Fruit fly (Drosophila melanogaster) whole organism, prepupa: Measurements from ENCODE around the gene spdi.
A peak's percentile ranks its signal among the peaks of the same experiment; 100 is the strongest.

Experiments
- CG10631 ChIP-seq: fragments of 200-800 bp; sonication (Bioruptor generic); optimal IDR thresholded peaks from 2 replicates; lab custom pipeline; 2016; ENCODE audit warnings: missing biosample characterization, missing genetic modification characterization
- CG10669 ChIP-seq: fragments of 200-800 bp; sonication (Bioruptor generic); optimal IDR thresholded peaks from 3 replicates; lab custom pipeline; 2018; ENCODE audit warnings: missing biosample characterization, mild to moderate bottlenecking, missing genetic modification characterization, moderate library complexity
- CG11902 ChIP-seq: fragments of 200-800 bp; sonication (Bioruptor generic); optimal IDR thresholded peaks from 3 replicates; lab custom pipeline; 2016; ENCODE audit warnings: missing biosample characterization, missing genetic modification characterization
- CG15336 ChIP-seq: fragments of 200-800 bp; sonication (Bioruptor generic); IDR thresholded peaks from 2 replicates; pipeline ENCODE4 v1.3.6; 2022; ENCODE audit warnings: missing biosample characterization, missing genetic modification characterization
- CG1621 ChIP-seq: fragments of 200-800 bp; sonication (Bioruptor generic); optimal IDR thresholded peaks from 3 replicates; lab custom pipeline; 2018; ENCODE audit warnings: missing biosample characterization, mild to moderate bottlenecking, missing genetic modification characterization
- CG3032 ChIP-seq: fragments of 200-800 bp; optimal IDR thresholded peaks from 2 replicates; lab custom pipeline; 2019; ENCODE audit warnings: missing biosample characterization, mild to moderate bottlenecking, missing genetic modification characterization, moderate library complexity
- CG31627 ChIP-seq: fragments of 200-800 bp; sonication (Bioruptor generic); optimal IDR thresholded peaks from 3 replicates; lab custom pipeline; 2016; ENCODE audit warnings: missing biosample characterization, missing genetic modification characterization
- CG32006 ChIP-seq: fragments of 200-800 bp; sonication (Bioruptor generic); optimal IDR thresholded peaks from 3 replicates; lab custom pipeline; 2017; ENCODE audit warnings: missing biosample characterization, mild to moderate bottlenecking, missing genetic modification characterization
- CG4318 ChIP-seq: fragments of 200-800 bp; sonication (Bioruptor generic); optimal IDR thresholded peaks from 3 replicates; lab custom pipeline; 2017; ENCODE audit warnings: missing biosample characterization, mild to moderate bottlenecking, missing genetic modification characterization
- CG6163 ChIP-seq: fragments of 200-800 bp; sonication (Bioruptor generic); IDR thresholded peaks from 3 replicates; pipeline ENCODE4 v1.3.6; 2022; ENCODE audit warnings: missing biosample characterization, missing genetic modification characterization
- CG6276 ChIP-seq: fragments of 200-800 bp; sonication (Bioruptor generic); optimal IDR thresholded peaks from 2 replicates; lab custom pipeline; 2017; ENCODE audit warnings: missing biosample characterization, mild to moderate bottlenecking, missing genetic modification characterization
- CG6792 ChIP-seq: fragments of 200-800 bp; sonication (Bioruptor generic); optimal IDR thresholded peaks from 3 replicates; lab custom pipeline; 2016; ENCODE audit warnings: missing biosample characterization, missing genetic modification characterization
- CG6808 ChIP-seq: fragments of 200-800 bp; sonication (Bioruptor generic); optimal IDR thresholded peaks from 3 replicates; lab custom pipeline; 2017; ENCODE audit warnings: missing biosample characterization, missing genetic modification characterization, mild to moderate bottlenecking, moderate library complexity, missing genetic modification reagents
- CG7368 ChIP-seq: fragments of 200-800 bp; sonication (Bioruptor generic); optimal IDR thresholded peaks from 3 replicates; lab custom pipeline; 2016; ENCODE audit warnings: missing biosample characterization, missing genetic modification characterization
- CG8119 ChIP-seq: fragments of 200-800 bp; sonication (Bioruptor generic); IDR thresholded peaks from 3 replicates; pipeline ENCODE4 v1.3.6; 2022; ENCODE audit warnings: missing biosample characterization, missing genetic modification characterization
- CG8632 ChIP-seq: fragments of 200-800 bp; sonication (Bioruptor generic); optimal IDR thresholded peaks from 3 replicates; lab custom pipeline; 2016; ENCODE audit warnings: missing biosample characterization, missing genetic modification characterization
- CG9139 ChIP-seq: fragments of 200-800 bp; sonication (Bioruptor generic); optimal IDR thresholded peaks from 3 replicates; lab custom pipeline; 2017; ENCODE audit warnings: missing biosample characterization, mild to moderate bottlenecking, missing genetic modification characterization
- Eip75B ChIP-seq: fragments of 200-800 bp; sonication (Bioruptor generic); optimal IDR thresholded peaks from 3 replicates; lab custom pipeline; 2016; ENCODE audit warnings: missing biosample characterization, missing genetic modification characterization
- Eip78C ChIP-seq: fragments of 200-800 bp; sonication (Bioruptor generic); peaks from one replicate; lab custom pipeline; 2016; ENCODE audit warnings: missing biosample characterization, missing genetic modification characterization
- Eip93F ChIP-seq: fragments of 200-800 bp; sonication (Bioruptor generic); optimal IDR thresholded peaks from 2 replicates; lab custom pipeline; 2016; ENCODE audit warnings: missing biosample characterization, mild to moderate bottlenecking, missing genetic modification characterization
- Ets96B ChIP-seq: fragments of 200-800 bp; optimal IDR thresholded peaks from 2 replicates; lab custom pipeline; 2019; ENCODE audit warnings: missing biosample characterization, mild to moderate bottlenecking, missing genetic modification characterization, moderate library complexity
- Gug ChIP-seq: fragments of 200-800 bp; sonication (Bioruptor generic); IDR thresholded peaks from 2 replicates; pipeline ENCODE4 v1.3.6; 2022; ENCODE audit warnings: missing biosample characterization, missing genetic modification characterization
- Hr39 ChIP-seq: fragments of 200-800 bp; sonication (Bioruptor generic); optimal IDR thresholded peaks from 2 replicates; lab custom pipeline; 2016; ENCODE audit warnings: missing biosample characterization, missing genetic modification characterization
- Hr4 ChIP-seq: fragments of 200-800 bp; sonication (Bioruptor generic); optimal IDR thresholded peaks from 3 replicates; lab custom pipeline; 2016; ENCODE audit warnings: missing biosample characterization, missing genetic modification characterization
- Met ChIP-seq: fragments of 200-800 bp; sonication (Bioruptor generic); optimal IDR thresholded peaks from 3 replicates; lab custom pipeline; 2016; ENCODE audit warnings: missing biosample characterization, missing genetic modification characterization
- OdsH ChIP-seq: fragments of 200-800 bp; sonication (Bioruptor generic); optimal IDR thresholded peaks from 3 replicates; lab custom pipeline; 2016; ENCODE audit warnings: missing biosample characterization, missing genetic modification characterization
- Smox ChIP-seq: fragments of 200-800 bp; sonication (Bioruptor generic); optimal IDR thresholded peaks from 3 replicates; lab custom pipeline; 2016; ENCODE audit warnings: missing biosample characterization, missing genetic modification characterization
- Sox14 ChIP-seq: fragments of 200-800 bp; sonication (Bioruptor generic); optimal IDR thresholded peaks from 3 replicates; lab custom pipeline; 2016; ENCODE audit warnings: missing biosample characterization, missing genetic modification characterization
- Sox15 ChIP-seq: fragments of 200-800 bp; sonication (Bioruptor generic); optimal IDR thresholded peaks from 3 replicates; lab custom pipeline; 2016; ENCODE audit warnings: missing biosample characterization, missing genetic modification characterization
- achi ChIP-seq: fragments of 200-800 bp; sonication (Bioruptor generic); optimal IDR thresholded peaks from 3 replicates; lab custom pipeline; 2016; ENCODE audit warnings: missing biosample characterization, missing genetic modification characterization
- acj6 ChIP-seq: fragments of 200-800 bp; sonication (Bioruptor generic); optimal IDR thresholded peaks from 3 replicates; lab custom pipeline; 2016; ENCODE audit warnings: missing biosample characterization, missing genetic modification characterization
- dac ChIP-seq: fragments of 200-800 bp; sonication (Bioruptor generic); optimal IDR thresholded peaks from 2 replicates; lab custom pipeline; 2017; ENCODE audit warnings: missing biosample characterization, mild to moderate bottlenecking, missing genetic modification characterization
- eg ChIP-seq: fragments of 200-800 bp; sonication (Bioruptor generic); IDR thresholded peaks from 3 replicates; pipeline ENCODE4 v1.3.6; 2022; ENCODE audit warnings: missing biosample characterization, missing genetic modification characterization
- esn ChIP-seq: fragments of 200-800 bp; sonication (Bioruptor generic); optimal IDR thresholded peaks from 2 replicates; lab custom pipeline; 2016; ENCODE audit warnings: missing biosample characterization, mild to moderate bottlenecking, missing genetic modification characterization, moderate library complexity
- fd59A ChIP-seq: fragments of 200-800 bp; sonication (Bioruptor generic); optimal IDR thresholded peaks from 2 replicates; lab custom pipeline; 2017; ENCODE audit warnings: missing biosample characterization, mild to moderate bottlenecking, missing genetic modification characterization, missing genetic modification reagents
- fd85E ChIP-seq: fragments of 200-800 bp; sonication (Bioruptor generic); optimal IDR thresholded peaks from 3 replicates; lab custom pipeline; 2016; ENCODE audit warnings: missing biosample characterization, missing genetic modification characterization
- lz ChIP-seq: fragments of 200-800 bp; sonication (Bioruptor generic); optimal IDR thresholded peaks from 3 replicates; lab custom pipeline; 2016; ENCODE audit warnings: missing biosample characterization, missing genetic modification characterization
- net ChIP-seq: fragments of 200-800 bp; sonication (Bioruptor generic); optimal IDR thresholded peaks from 3 replicates; lab custom pipeline; 2016; ENCODE audit warnings: missing biosample characterization, missing genetic modification characterization
- salr ChIP-seq, 2 experiments: fragments of 200-800 bp; sonication (Bioruptor generic); optimal IDR thresholded peaks; 3 replicates each; lab custom pipeline; 2016 to 2018; ENCODE audit warnings: missing biosample characterization in 2 of 2, missing genetic modification characterization in 2 of 2, mild to moderate bottlenecking in 1 of 2
- spab ChIP-seq: fragments of 200-800 bp; sonication (Bioruptor generic); optimal IDR thresholded peaks from 2 replicates; lab custom pipeline; 2017; ENCODE audit warnings: missing biosample characterization, mild to moderate bottlenecking, missing genetic modification characterization, missing genetic modification reagents
- ss ChIP-seq, 2 experiments: fragments of 200-800 bp; sonication (Bioruptor generic); optimal IDR thresholded peaks; 2 replicates in 1 of 2; 3 replicates in 1 of 2; lab custom pipeline; 2017 to 2018; ENCODE audit warnings: mild to moderate bottlenecking in 2 of 2, missing biosample characterization in 2 of 2, missing genetic modification characterization in 2 of 2, moderate library complexity in 1 of 2
- svp ChIP-seq: fragments of 200-800 bp; sonication (Bioruptor generic); peaks from one replicate; lab custom pipeline; 2016; ENCODE audit warnings: missing biosample characterization, missing genetic modification characterization
- topi ChIP-seq: fragments of 200-800 bp; sonication (Bioruptor generic); optimal IDR thresholded peaks from 3 replicates; lab custom pipeline; 2016; ENCODE audit warnings: missing biosample characterization, missing genetic modification characterization
- vri ChIP-seq: fragments of 200-800 bp; sonication (Bioruptor generic); optimal IDR thresholded peaks from 3 replicates; lab custom pipeline; 2016; ENCODE audit warnings: missing biosample characterization, mild to moderate bottlenecking, missing genetic modification characterization

Gene spdi

dm6 chrX:621132-621555 lies 1.1 kb upstream of the spdi start, which contains the start of the genes CG13365 and Vsp37A (continued):
- TF ChIP-seq acj6 (GFP tag; lab: Kevin White, UChicago) (no peak), lz (GFP tag; lab: Kevin White, UChicago) (peak; percentile 35), CG10669 (no peak), Sox15 (GFP tag; lab: Kevin White, UChicago) (peak; percentile 8), CG10631 (peak; percentile 41), CG32006 (GFP tag; lab: Kevin White, UChicago) (no peak), Hr39 (peak; percentile 56), spab (GFP tag; lab: Kevin White, UChicago) (no peak), Hr4 (GFP tag; lab: Kevin White, UChicago) (peak; percentile 25), topi (GFP tag; lab: Kevin White, UChicago) (peak; percentile 5), salr (GFP tag; optimal IDR thresholded peaks at IDR 0.05; lab: Kevin White, UChicago) (no peak), CG11902 (GFP tag; lab: Kevin White, UChicago) (peak; percentile 10), Smox (GFP tag; lab: Kevin White, UChicago) (no peak), esn (peak; percentile 48), Eip78C (GFP tag; lab: Kevin White, UChicago) (peak; percentile 75), CG6163 (no peak), net (GFP tag; lab: Kevin White, UChicago) (no peak), achi (GFP tag; lab: Kevin White, UChicago) (no peak), Sox14 (GFP tag; lab: Kevin White, UChicago) (peak; percentile 66), CG6276 (no peak)

- TF ChIP-seq Hr4 (GFP tag; lab: Kevin White, UChicago) (peak; percentile 33), CG8119 (GFP tag; lab: Robert Waterston, UW) (peak; percentile 41; the same call in 1 of the 3 replicates), svp (GFP tag; lab: Kevin White, UChicago) (peak; percentile 61), CG15336 (GFP tag; lab: Robert Waterston, UW) (peak; percentile 22; the same call in 1 of the 2 replicates), dac (GFP tag; lab: Kevin White, UChicago) (no peak), CG8632 (GFP tag; lab: Kevin White, UChicago) (no peak), CG32006 (GFP tag; lab: Kevin White, UChicago) (peak; percentile 24)
Measured at dm6 chrX:619220-620101, 534 bp downstream of the spdi start.

dm6 chrX:618583-618982 lies 1.4 kb downstream of the spdi start:
- TF ChIP-seq CG6276 (no peak), CG1621 (no peak), eg (GFP tag; lab: Robert Waterston, UW) (no peak), CG6808 (GFP tag; lab: Kevin White, UChicago) (no peak), Hr4 (GFP tag; lab: Kevin White, UChicago) (peak; percentile 10), CG15336 (GFP tag; lab: Robert Waterston, UW) (peak; percentile 39; the same call in 1 of the 2 replicates), CG10631 (no peak), CG6792 (no peak), Eip75B (GFP tag; lab: Kevin White, UChicago) (no peak), CG11902 (GFP tag; lab: Kevin White, UChicago) (no peak), ss (GFP tag; optimal IDR thresholded peaks at IDR 0.05; lab: Kevin White, UChicago) (no peak), CG4318 (GFP tag; lab: Kevin White, UChicago) (no peak), CG7368 (no peak), acj6 (GFP tag; lab: Kevin White, UChicago) (no peak), fd59A (GFP tag; lab: Kevin White, UChicago) (no peak), OdsH (no peak), Eip78C (GFP tag; lab: Kevin White, UChicago) (peak; percentile 2), vri (GFP tag; lab: Kevin White, UChicago) (no peak), svp (GFP tag; lab: Kevin White, UChicago) (peak; percentile 74), dac (GFP tag; lab: Kevin White, UChicago) (no peak), achi (GFP tag; lab: Kevin White, UChicago) (no peak), CG10669 (no peak), CG6163 (no peak), Met (no peak), fd85E (GFP tag; lab: Kevin White, UChicago) (no peak), salr (GFP tag; optimal IDR thresholded peaks at IDR 0.05; lab: Kevin White, UChicago) (no peak), CG9139 (GFP tag; lab: Kevin White, UChicago) (no peak), Gug (GFP tag; lab: Robert Waterston, UW) (no peak), CG31627 (GFP tag; lab: Kevin White, UChicago) (peak; percentile 2), esn (no peak), CG3032 (tag; lab: Kevin White, UChicago) (no peak), Hr39 (peak; percentile 5), Ets96B (tag; lab: Kevin White, UChicago) (no peak), Eip93F (no peak), lz (GFP tag; lab: Kevin White, UChicago) (peak; percentile 21)
